Worm (Caenorhabditis elegans) whole organism, early embryonic: ENCODE results near the gene ZK418.10.

Experiments
- ama-1 ChIP-seq: fragments of 150-350 bp; optimal IDR thresholded peaks from 2 replicates; lab custom pipeline; 2014
- flt-1 ChIP-seq: fragments of 200-800 bp; sonication (Bioruptor generic); IDR thresholded peaks from 2 replicates; pipeline ENCODE4 v1.3.6; 2022; ENCODE audit warnings: missing genetic modification characterization, missing compliant biosample characterization
- tbx-11 ChIP-seq: fragments of 200-800 bp; sonication (Bioruptor generic); IDR thresholded peaks from 2 replicates; pipeline ENCODE4 v1.3.6; 2022; ENCODE audit warnings: missing genetic modification characterization, missing compliant biosample characterization
- tra-4 ChIP-seq: sonication (generic microtip); optimal IDR thresholded peaks from 2 replicates; lab custom pipeline; 2017; ENCODE audit warnings: missing genetic modification characterization, missing compliant biosample characterization

- TF ChIP-seq tra-4 (tag; lab: Kevin White, UChicago) (no peak), tbx-11 (GFP tag; lab: Robert Waterston, UW) (no peak), flt-1 (GFP tag; lab: Robert Waterston, UW) (no peak), ama-1 (no peak)
Measured at ce11 chrIII:7091042-7091441, 550 bp upstream of the ZK418.10 start, which contains the start of gene ZK418.2.
